Worm (Caenorhabditis elegans): ENCODE results near the gene F56D6.11.

ce11 chrIV:3894004-3894480 is 12.3 kb downstream of the F56D6.11 start, which contains the start of gene F56D6.8:
- TF ChIP-seq ama-1 (optimal IDR thresholded peaks at IDR 0.05) (no peak), lin-29 (GFP tag; IDR thresholded peaks at IDR 0.05) (no peak), pqm-1 (tag; optimal IDR thresholded peaks at IDR 0.05) (no peak), pha-4 (GFP tag; IDR thresholded peaks at IDR 0.05) (no peak), pha-4 (tag; optimal IDR thresholded peaks at IDR 0.05) (no peak), egl-27 (tag; optimal IDR thresholded peaks at IDR 0.05) (no peak), arid-1 (GFP tag; conservative IDR thresholded peaks at IDR 0.05) (no peak), nhr-25 (tag; optimal IDR thresholded peaks at IDR 0.05; ENCODE audit: borderline replicate concordance, insufficient read depth) (no peak), lin-39 (tag; optimal IDR thresholded peaks at IDR 0.05) (no peak)
